Worm (Caenorhabditis elegans): ENCODE results near the gene mog-1.

- no peak for TF ChIP-seq pqm-1 (tag; optimal IDR thresholded peaks at IDR 0.05)
- TF ChIP-seq T23F11.4 (GFP tag; optimal IDR thresholded peaks at IDR 0.05): no peak
- no peak for TF ChIP-seq ztf-16 (tag; optimal IDR thresholded peaks at IDR 0.05)
Observed at ce11 chrIII:9969371-9969770, 13.4 kb upstream of the mog-1 start.

All from whole organism, late embryonic.